Worm (Caenorhabditis elegans) whole organism, L4 larva: ENCODE measurements around the gene F22F7.12.

Experiments
- ama-1 ChIP-seq: fragments of 150-350 bp; optimal IDR thresholded peaks from 2 replicates; lab custom pipeline; 2014; ENCODE audit warnings: inconsistent platforms, mixed read lengths
- ceh-28 ChIP-seq: fragments of 150-350 bp; optimal IDR thresholded peaks from 2 replicates; lab custom pipeline; 2014; ENCODE audit warnings: missing biosample characterization, missing genetic modification reagents, missing genetic modification characterization
- ceh-82 ChIP-seq: sonication (generic microtip); optimal IDR thresholded peaks from 2 replicates; lab custom pipeline; 2017; ENCODE audit warnings: missing biosample characterization, missing genetic modification characterization
- dmd-9 ChIP-seq: fragments of 200-800 bp; sonication (Bioruptor generic); IDR thresholded peaks from 2 replicates; pipeline ENCODE4 v1.3.6; 2022; ENCODE audit warnings: missing genetic modification reagents, missing genetic modification characterization, missing compliant biosample characterization
- lsy-2 ChIP-seq, 2 experiments: fragments of 150-350 bp in 1 of 2; sonication (generic microtip) in 1 of 2; optimal IDR thresholded peaks; 2 replicates each; lab custom pipeline; 2014 to 2017; ENCODE audit warnings: missing biosample characterization in 2 of 2, missing genetic modification characterization in 2 of 2
- nhr-76 ChIP-seq: fragments of 150-350 bp; optimal IDR thresholded peaks from 2 replicates; lab custom pipeline; 2014; ENCODE audit warnings: missing biosample characterization, missing genetic modification characterization
- snpc-4 ChIP-seq: fragments of 150-350 bp; optimal IDR thresholded peaks from 2 replicates; lab custom pipeline; 2014; ENCODE audit warnings: missing biosample characterization, missing genetic modification characterization

ce11 chrV:2150876-2151275 is 6.6 kb upstream of the F22F7.12 start, which contains the start of gene C45H4.13:
- no peak for TF ChIP-seq lsy-2 (tag; optimal IDR thresholded peaks at IDR 0.05; lab: Kevin White, UChicago)
- TF ChIP-seq dmd-9 = no peak
- no peak for TF ChIP-seq ceh-28
- no peak for TF ChIP-seq nhr-76
- no peak for TF ChIP-seq snpc-4 (tag; lab: Kevin White, UChicago)
- TF ChIP-seq ama-1 (lab: Kevin White, UChicago) = no peak
- no peak for TF ChIP-seq ceh-82 (tag; lab: Kevin White, UChicago)
